Fruit fly (Drosophila melanogaster) Kc167 (cell line): ENCODE data around the gene Cyp311a1.

Experiments used
- Myc ChIP-seq: fragments of >200 bp; optimal IDR thresholded peaks from 2 replicates; lab custom pipeline; 2017; ENCODE audit warnings: missing external identifiers
- Sin3A ChIP-seq: fragments of >200 bp; optimal IDR thresholded peaks from 2 replicates; lab custom pipeline; 2018; ENCODE audit warnings: missing external identifiers
- h ChIP-seq: fragments of >200 bp; optimal IDR thresholded peaks from 3 replicates; lab custom pipeline; 2018; ENCODE audit warnings: missing external identifiers
- insv ChIP-seq: fragments of >200 bp; optimal IDR thresholded peaks from 3 replicates; lab custom pipeline; 2018; ENCODE audit warnings: missing external identifiers
- psq ChIP-seq: fragments of >200 bp; optimal IDR thresholded peaks from 2 replicates; lab custom pipeline; 2017; ENCODE audit warnings: missing external identifiers
- ttk ChIP-seq: sonication (Bioruptor generic); optimal IDR thresholded peaks from 2 replicates; lab custom pipeline; 2017; ENCODE audit warnings: missing external identifiers

The Cyp311a1 gene

DNA sequence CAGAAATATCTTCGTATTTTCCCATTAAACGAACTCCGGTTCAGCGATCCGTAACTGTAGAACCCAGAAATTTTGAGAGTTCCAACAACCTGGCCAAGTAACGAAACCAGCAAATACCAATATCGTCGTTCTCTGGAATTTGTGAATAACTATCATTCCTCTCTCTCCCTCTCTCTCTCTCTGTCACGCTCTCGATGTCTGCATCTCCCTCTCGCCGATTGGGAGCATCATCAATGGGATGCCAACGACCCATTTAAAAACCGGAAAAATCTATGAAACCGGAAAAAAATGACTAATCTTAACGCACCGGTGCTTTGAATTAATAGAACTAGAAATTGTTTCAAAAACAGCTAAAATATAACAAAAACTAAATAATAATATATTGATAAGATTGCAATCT is 23.7 kb downstream of the Cyp311a1 start:
- TF ChIP-seq h (lab: Kevin White, UChicago) = no peak
- no peak for TF ChIP-seq Sin3A (lab: Kevin White, UChicago)
- no peak for TF ChIP-seq Myc
- TF ChIP-seq psq (lab: Kevin White, UChicago) = no peak
- no peak for TF ChIP-seq ttk (lab: Kevin White, UChicago)
- no peak for TF ChIP-seq insv (lab: Kevin White, UChicago)

DNA sequence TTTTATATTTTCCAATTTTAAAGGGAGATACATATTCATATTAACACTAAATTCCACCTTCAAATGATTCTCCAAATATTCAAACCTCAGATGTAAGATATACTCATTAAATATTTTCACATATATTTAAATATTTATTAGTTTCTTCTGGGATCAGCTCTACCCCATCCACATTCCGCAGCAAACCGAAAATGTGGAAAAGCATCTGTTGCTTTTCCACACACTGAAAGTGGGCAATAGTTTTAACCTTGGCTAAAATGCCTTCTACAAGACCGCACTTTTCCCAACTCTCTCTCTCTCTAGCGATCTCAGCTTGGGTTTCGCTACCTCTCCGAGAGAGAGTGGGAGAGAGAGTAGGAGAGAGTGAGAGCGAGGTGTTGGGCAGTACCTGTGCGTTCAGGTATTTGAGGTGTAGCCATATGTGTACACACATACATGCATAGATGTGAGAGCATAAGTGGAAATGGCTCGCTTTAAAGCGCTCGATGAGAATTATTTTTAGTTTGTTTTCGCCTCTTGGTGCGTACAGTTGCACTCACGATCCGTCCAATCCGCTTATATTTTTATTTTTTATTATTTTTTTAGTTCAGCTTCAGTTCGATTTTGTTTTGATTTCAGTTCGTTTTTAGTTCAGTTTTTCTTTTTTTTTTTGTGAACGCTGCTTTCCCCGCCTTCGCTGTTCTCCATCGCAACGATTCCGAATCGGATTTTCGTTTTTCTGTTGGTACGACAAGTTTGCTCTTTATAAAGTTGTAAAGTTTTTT is 24.4 kb downstream of the Cyp311a1 start, which contains the start of gene CG1806:
CG1806 (plus strand) TSS at position 499 of the 764 bp plus-strand sequence.
- TF ChIP-seq h (lab: Kevin White, UChicago) = no peak
- TF ChIP-seq Sin3A (lab: Kevin White, UChicago) = no peak
- no peak for TF ChIP-seq ttk (lab: Kevin White, UChicago)
- no peak for TF ChIP-seq Myc
- TF ChIP-seq insv (lab: Kevin White, UChicago) = no peak
- no peak for TF ChIP-seq psq (lab: Kevin White, UChicago)

DNA sequence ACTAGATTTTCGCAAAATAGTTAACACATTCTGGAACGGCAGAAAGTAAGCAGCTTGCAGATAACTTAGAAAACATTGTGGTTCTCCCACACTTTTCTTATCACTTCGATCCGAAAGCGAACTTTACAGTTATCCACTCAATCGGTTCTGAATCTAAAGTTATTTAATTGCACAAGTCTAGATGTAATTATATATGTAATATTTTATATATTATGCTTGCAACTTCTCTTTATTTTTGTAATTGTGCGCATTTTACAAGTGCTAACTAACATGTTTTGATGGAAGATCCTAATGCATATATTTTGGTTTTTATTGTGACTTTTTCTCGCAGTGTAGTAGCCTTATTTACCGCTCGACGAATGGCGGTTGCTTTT is 26.9 kb downstream of the Cyp311a1 start:
- TF ChIP-seq insv (lab: Kevin White, UChicago) (no peak), Myc (no peak), Sin3A (lab: Kevin White, UChicago) (no peak), ttk (lab: Kevin White, UChicago) (no peak), h (lab: Kevin White, UChicago) (no peak), psq (lab: Kevin White, UChicago) (no peak)

DNA sequence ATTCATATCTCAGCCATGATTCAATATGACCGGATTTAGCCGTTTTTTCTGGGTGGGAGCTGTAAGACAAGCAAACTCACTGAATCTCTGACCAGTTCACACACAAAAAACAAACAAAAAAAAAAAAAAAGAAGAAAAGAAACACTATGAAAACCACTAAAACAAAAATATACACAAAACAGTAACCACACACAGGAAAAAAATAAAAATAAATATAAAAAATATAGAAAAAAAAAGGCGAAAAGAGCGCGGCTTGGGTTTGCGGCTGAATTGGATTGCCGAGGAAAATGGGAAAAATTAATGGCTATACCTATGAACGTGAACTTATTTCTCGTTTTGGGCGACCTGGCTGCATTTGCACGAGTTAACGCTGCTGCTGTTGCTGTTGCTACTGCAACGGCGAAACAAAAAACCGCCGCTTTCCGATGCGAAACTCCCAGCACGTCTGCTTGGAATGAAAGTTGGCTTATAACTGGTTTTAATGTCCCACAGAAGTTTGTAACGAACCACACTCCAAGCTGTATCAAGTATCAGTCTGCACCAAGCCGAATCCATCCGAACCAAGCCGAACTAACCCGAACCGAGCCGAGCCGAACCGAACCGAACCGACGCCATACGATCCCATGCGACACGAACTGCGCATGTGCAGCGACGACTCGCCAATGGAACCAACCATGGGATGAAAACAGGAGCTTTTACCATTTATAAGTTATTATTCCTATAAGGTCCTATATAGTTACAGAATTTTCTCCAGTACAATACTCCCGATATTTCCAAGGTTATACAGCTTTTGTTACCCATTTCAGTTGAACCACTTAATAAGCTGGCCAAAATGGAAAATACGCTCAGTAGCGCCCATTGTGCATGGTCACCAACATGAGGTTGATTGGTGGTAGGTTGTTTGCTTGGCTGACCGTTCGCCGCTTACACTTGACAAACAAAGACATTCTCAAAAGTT is 27.5 kb downstream of the Cyp311a1 start, which contains the start of gene fw:
fw (minus strand) TSS at position 478 of the 958 bp plus-strand sequence.
- TF ChIP-seq h (lab: Kevin White, UChicago) = no peak
- TF ChIP-seq psq (lab: Kevin White, UChicago) = no peak
- TF ChIP-seq insv (lab: Kevin White, UChicago) = no peak
- TF ChIP-seq Sin3A (lab: Kevin White, UChicago) = no peak
- TF ChIP-seq ttk (lab: Kevin White, UChicago) = no peak
- no peak for TF ChIP-seq Myc

DNA sequence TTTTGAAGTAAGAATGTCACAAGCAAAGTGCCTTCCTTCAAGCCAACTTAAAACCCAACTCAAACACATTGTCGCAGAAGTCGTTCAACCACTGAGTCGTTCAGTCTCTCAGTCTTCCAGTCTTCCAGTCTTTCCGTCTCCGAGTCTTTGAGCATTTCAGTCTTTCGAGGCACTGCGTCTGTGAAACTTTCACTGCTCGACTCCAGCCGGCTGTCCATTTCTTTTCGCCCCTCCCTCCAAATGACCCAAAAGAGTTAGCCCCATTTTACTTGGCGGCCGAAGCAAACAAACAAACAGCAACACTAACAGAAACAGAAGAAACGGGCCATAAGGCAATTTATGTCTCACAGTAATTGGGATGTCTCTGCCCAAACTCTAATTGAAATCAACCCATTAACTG is 30.3 kb downstream of the Cyp311a1 start:
- TF ChIP-seq Sin3A (lab: Kevin White, UChicago) (no peak), insv (lab: Kevin White, UChicago) (no peak)

DNA sequence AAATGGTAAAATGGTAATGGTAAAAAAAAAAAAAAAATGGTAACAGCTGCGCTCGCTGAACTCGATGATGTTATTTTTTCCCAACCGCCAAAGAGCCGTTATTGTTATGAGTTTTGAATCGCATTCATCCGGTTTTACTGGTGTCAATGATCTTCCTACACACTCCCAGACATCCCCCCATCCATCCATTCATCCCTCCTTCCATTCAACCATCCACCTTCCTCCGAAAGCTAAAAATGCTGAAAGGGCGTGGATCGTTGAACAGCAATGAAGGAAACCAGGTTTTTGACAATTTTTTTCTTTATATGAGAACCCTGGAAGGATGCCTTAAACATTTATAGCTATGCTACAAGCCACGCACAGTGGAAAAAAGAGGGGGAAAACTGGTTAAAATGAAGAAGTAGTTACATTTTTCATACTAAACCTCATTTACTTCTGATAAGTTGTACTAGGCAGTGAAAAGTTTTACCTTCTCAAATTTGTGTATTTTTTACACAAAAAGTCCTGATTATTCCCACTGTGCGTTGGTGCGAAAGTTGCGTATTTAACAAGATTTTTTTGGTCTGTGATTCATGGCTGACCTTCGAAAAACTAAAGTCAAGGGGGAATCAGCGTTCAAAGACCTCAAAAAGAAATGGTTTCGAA is 31.2 kb downstream of the Cyp311a1 start:
- TF ChIP-seq insv (lab: Kevin White, UChicago) (no peak), psq (lab: Kevin White, UChicago) (no peak), Sin3A (lab: Kevin White, UChicago) (no peak), h (lab: Kevin White, UChicago) (no peak), Myc (no peak), ttk (lab: Kevin White, UChicago) (no peak)

DNA sequence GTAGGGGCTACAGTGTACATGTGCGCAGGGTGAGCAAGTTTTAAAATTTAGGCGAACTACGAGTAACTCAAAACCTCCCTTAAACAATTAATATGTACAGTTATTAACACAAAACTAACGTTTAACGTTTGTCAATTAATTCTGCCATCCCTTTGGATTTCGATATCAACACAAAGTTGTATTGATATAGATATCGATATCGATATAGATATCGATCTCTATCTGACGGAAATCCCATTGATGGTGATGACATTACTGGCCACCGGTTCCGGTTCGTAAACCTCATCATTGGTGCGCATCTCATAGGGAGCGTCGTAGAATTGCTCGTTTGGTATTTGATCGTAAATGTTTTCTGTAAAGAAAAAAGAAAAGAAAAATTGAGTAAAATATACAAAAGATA is 38.0 kb downstream of the Cyp311a1 start:
- TF ChIP-seq h (lab: Kevin White, UChicago) (no peak), insv (lab: Kevin White, UChicago) (no peak), Myc (no peak), psq (lab: Kevin White, UChicago) (no peak), ttk (lab: Kevin White, UChicago) (no peak), Sin3A (lab: Kevin White, UChicago) (no peak)

DNA sequence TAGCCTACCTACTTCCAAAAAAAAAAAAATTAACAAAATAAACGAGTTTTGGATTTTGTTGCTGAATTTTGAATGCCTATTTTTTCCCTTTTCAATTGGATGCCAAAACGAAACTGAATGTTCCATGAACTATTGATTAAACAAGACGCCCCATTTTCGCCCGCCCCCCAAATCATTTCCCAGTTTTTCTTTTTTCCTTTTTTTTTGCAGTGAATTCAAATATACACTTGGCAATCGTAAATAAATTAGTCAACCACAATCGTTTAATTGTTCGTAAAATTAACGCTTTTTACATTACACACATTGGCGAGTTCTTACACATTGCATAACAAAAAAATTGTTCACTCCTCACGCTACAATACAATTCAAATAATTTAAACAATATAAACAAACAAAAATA is 38.6 kb downstream of the Cyp311a1 start, which contains the start of gene CG18130:
CG18130 (minus strand) TSS at position 101 of the 400 bp plus-strand sequence.
- TF ChIP-seq psq (lab: Kevin White, UChicago) (no peak), insv (lab: Kevin White, UChicago) (no peak), Sin3A (lab: Kevin White, UChicago) (no peak), Myc (no peak), ttk (lab: Kevin White, UChicago) (no peak)

DNA sequence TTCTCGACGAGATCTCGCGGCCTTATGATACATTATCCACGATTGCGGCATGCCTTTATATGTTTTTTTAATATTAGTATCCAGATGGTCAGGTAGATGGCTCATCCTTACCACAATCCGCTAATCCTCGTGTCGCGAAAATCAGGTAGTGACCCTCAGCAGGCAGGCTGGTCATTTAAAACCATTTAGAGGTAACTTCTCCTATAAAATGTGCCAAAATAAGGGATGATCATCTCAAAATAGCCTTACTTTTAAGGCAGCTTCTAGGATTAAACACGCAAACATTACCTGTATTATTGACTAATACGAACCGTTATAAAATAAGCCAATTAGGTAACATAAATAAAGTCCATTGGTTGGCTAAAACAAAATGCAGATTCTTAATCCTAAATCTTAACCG is 42.4 kb downstream of the Cyp311a1 start, which contains the start of gene tsg:
tsg (minus strand) TSS at position 37 of the 400 bp plus-strand sequence.
- TF ChIP-seq Sin3A (lab: Kevin White, UChicago) = no peak
- TF ChIP-seq insv (lab: Kevin White, UChicago) = no peak
- TF ChIP-seq Myc = no peak
- TF ChIP-seq psq (lab: Kevin White, UChicago) = no peak
- TF ChIP-seq ttk (lab: Kevin White, UChicago) = no peak
- no peak for TF ChIP-seq h (lab: Kevin White, UChicago)

DNA sequence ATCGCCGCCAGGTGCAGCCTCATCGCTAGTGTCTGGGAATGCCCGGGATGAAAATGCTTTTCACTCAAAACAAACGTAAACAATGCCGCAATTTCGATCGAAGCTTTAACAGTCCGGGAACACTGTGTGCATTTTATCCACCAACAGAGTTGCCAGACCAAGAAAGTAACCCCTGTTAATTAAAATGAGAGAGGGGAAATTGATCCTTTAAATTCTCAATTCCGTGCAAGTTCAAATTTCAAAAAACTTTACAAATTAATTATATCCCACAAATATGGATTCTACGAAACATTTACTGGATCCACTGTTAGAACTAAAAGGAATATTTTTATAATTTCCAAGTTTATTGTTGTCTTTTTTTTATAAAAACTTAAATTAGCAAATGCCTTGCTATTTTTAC is 43.6 kb downstream of the Cyp311a1 start, which contains the start of gene gd:
gd (minus strand) TSS at position 101 of the 400 bp plus-strand sequence.
- TF ChIP-seq psq (lab: Kevin White, UChicago) = no peak
- no peak for TF ChIP-seq ttk (lab: Kevin White, UChicago)
- TF ChIP-seq insv (lab: Kevin White, UChicago) = no peak
- TF ChIP-seq h (lab: Kevin White, UChicago) = no peak
- TF ChIP-seq Myc = no peak
- no peak for TF ChIP-seq Sin3A (lab: Kevin White, UChicago)

DNA sequence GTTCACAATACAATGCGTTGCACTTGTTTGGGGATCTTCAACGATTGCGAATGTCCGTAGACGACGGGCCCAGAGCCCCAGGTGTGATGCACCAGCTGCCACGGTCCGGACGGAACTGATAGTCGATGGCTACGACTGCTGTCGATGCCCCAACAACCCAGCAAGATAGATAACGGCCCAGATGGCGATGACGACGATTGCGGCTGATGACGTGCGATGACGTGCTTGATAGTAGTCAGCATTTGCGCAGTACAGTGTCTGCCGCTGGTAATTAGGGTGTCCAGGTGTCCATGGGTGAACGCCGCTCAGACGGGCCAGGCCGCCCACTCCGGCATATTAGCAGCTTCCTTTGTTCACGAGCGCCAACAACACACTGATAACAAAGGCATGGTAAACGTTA is 46.3 kb downstream of the Cyp311a1 start, which contains the start of gene cac:
cac (minus strand) TSS at position 101 of the 400 bp plus-strand sequence.
- TF ChIP-seq ttk (lab: Kevin White, UChicago) (no peak), Sin3A (lab: Kevin White, UChicago) (no peak), h (lab: Kevin White, UChicago) (no peak), psq (lab: Kevin White, UChicago) (no peak), insv (lab: Kevin White, UChicago) (no peak), Myc (no peak)
